Worm (Caenorhabditis elegans) whole organism, L4 larva: ENCODE measurements around the gene rpl-16.

Experiments
- F49E8.2 ChIP-seq: sonication (generic microtip); optimal IDR thresholded peaks from 2 replicates; lab custom pipeline; 2016; ENCODE audit warnings: missing compliant biosample characterization, mild to moderate bottlenecking, missing genetic modification characterization, borderline replicate concordance
- R02D3.7 ChIP-seq: fragments of 150-350 bp; sonication (generic microtip); optimal IDR thresholded peaks from 3 replicates; lab custom pipeline; 2014; ENCODE audit warnings: missing biosample characterization, missing genetic modification characterization
- Y48G9A.11 ChIP-seq: fragments of 200-800 bp; sonication (Bioruptor generic); IDR thresholded peaks from 2 replicates; pipeline ENCODE4 v1.3.6; 2022; ENCODE audit warnings: missing genetic modification reagents, missing genetic modification characterization, missing compliant biosample characterization
- Y5F2A.4 ChIP-seq: fragments of 200-800 bp; sonication (Bioruptor generic); optimal IDR thresholded peaks from 2 replicates; lab custom pipeline; 2018; ENCODE audit warnings: mild to moderate bottlenecking, missing genetic modification characterization, missing compliant biosample characterization
- ZK546.5 ChIP-seq, 2 experiments: sonication (generic microtip); optimal IDR thresholded peaks; 2 replicates each; lab custom pipeline; 2017; ENCODE audit warnings: missing biosample characterization in 2 of 2, missing genetic modification characterization in 2 of 2
- aha-1 ChIP-seq: fragments of 150-350 bp; peaks from one replicate; lab custom pipeline; 2014; ENCODE audit warnings: missing biosample characterization, missing genetic modification characterization
- aly-2 ChIP-seq: sonication (generic microtip); optimal IDR thresholded peaks from 2 replicates; lab custom pipeline; 2018; ENCODE audit warnings: missing biosample characterization, missing genetic modification characterization
- attf-4 ChIP-seq: sonication (generic microtip); optimal IDR thresholded peaks from 3 replicates; lab custom pipeline; 2017; ENCODE audit warnings: missing biosample characterization, missing genetic modification characterization
- ceh-20 ChIP-seq: fragments of 200-800 bp; sonication (Bioruptor generic); IDR thresholded peaks from 2 replicates; pipeline ENCODE4 v1.3.6; 2022; ENCODE audit warnings: missing genetic modification reagents, missing genetic modification characterization, missing compliant biosample characterization
- ceh-28 ChIP-seq: fragments of 150-350 bp; optimal IDR thresholded peaks from 2 replicates; lab custom pipeline; 2014; ENCODE audit warnings: missing biosample characterization, missing genetic modification reagents, missing genetic modification characterization
- cey-2 ChIP-seq: sonication (generic microtip); optimal IDR thresholded peaks from 3 replicates; lab custom pipeline; 2017; ENCODE audit warnings: missing genetic modification characterization, mild to moderate bottlenecking, missing compliant biosample characterization, antibody characterized with exemption, borderline replicate concordance; ENCODE audit not compliant: insufficient read depth
- ctbp-1 ChIP-seq: fragments of 200-800 bp; sonication (Bioruptor generic); IDR thresholded peaks from 2 replicates; pipeline ENCODE4 v1.3.6; 2022; ENCODE audit warnings: missing genetic modification reagents, missing genetic modification characterization, missing compliant biosample characterization
- daf-16 ChIP-seq, 3 experiments: sonication (generic microtip); optimal IDR thresholded peaks; 2 replicates each; lab custom pipeline; 2016 to 2017; ENCODE audit warnings: missing genetic modification characterization in 3 of 3, missing genetic modification reagents in 3 of 3, mild to moderate bottlenecking in 2 of 3, missing compliant biosample characterization in 2 of 3, missing biosample characterization in 1 of 3, moderate library complexity in 1 of 3
- daf-8 ChIP-seq: fragments of 200-800 bp; sonication (Bioruptor generic); IDR thresholded peaks from 2 replicates; pipeline ENCODE4 v1.3.6; 2022; ENCODE audit warnings: missing genetic modification characterization, missing compliant biosample characterization
- dmd-6 ChIP-seq: fragments of 200-800 bp; sonication (Bioruptor generic); IDR thresholded peaks from 2 replicates; pipeline ENCODE4 v1.3.6; 2022; ENCODE audit warnings: missing genetic modification reagents, missing genetic modification characterization, missing compliant biosample characterization
- dpl-1 ChIP-seq: fragments of 150-350 bp; optimal IDR thresholded peaks from 2 replicates; lab custom pipeline; 2014; ENCODE audit warnings: missing biosample characterization, missing genetic modification reagents, missing genetic modification characterization
- dve-1 ChIP-seq: sonication (generic microtip); optimal IDR thresholded peaks from 2 replicates; lab custom pipeline; 2017; ENCODE audit warnings: antibody characterized with exemption, mild to moderate bottlenecking, missing genetic modification characterization, missing compliant biosample characterization; ENCODE audit not compliant: insufficient read depth
- hlh-30 ChIP-seq: sonication (generic microtip); optimal IDR thresholded peaks from 2 replicates; lab custom pipeline; 2017; ENCODE audit warnings: antibody characterized with exemption, mild to moderate bottlenecking, missing genetic modification characterization, missing compliant biosample characterization; ENCODE audit not compliant: insufficient read depth
- jun-1 ChIP-seq: fragments of 150-350 bp; optimal IDR thresholded peaks from 2 replicates; lab custom pipeline; 2014; ENCODE audit warnings: missing biosample characterization, missing genetic modification reagents, missing genetic modification characterization
- lim-7 ChIP-seq: fragments of 200-800 bp; sonication (Bioruptor generic); IDR thresholded peaks from 2 replicates; pipeline ENCODE4 v1.3.6; 2022; ENCODE audit warnings: missing genetic modification characterization, missing compliant biosample characterization
- lin-1 ChIP-seq: fragments of 200-800 bp; sonication (Bioruptor generic); IDR thresholded peaks from 2 replicates; pipeline ENCODE4 v1.3.6; 2022; ENCODE audit warnings: missing genetic modification reagents, missing genetic modification characterization, missing compliant biosample characterization
- lin-15B ChIP-seq: fragments of 150-350 bp; sonication (generic microtip); optimal IDR thresholded peaks from 3 replicates; lab custom pipeline; 2014; ENCODE audit warnings: missing biosample characterization, missing genetic modification characterization
- lin-29 ChIP-seq: fragments of 200-800 bp; sonication (Bioruptor generic); IDR thresholded peaks from 2 replicates; pipeline ENCODE4 v1.3.6; 2022; ENCODE audit warnings: missing genetic modification reagents, missing genetic modification characterization, missing compliant biosample characterization
- lsy-2 ChIP-seq, 2 experiments: fragments of 150-350 bp in 1 of 2; sonication (generic microtip) in 1 of 2; optimal IDR thresholded peaks; 2 replicates each; lab custom pipeline; 2014 to 2017; ENCODE audit warnings: missing biosample characterization in 2 of 2, missing genetic modification characterization in 2 of 2
- mdl-1 ChIP-seq, 2 experiments: fragments of 150-350 bp in 1 of 2; sonication (generic microtip) in 1 of 2; optimal IDR thresholded peaks; 2 replicates each; lab custom pipeline; 2014 to 2017; ENCODE audit warnings: missing biosample characterization in 2 of 2, missing genetic modification characterization in 2 of 2
- mdt-29 ChIP-seq: fragments of 200-800 bp; sonication (Bioruptor generic); IDR thresholded peaks from 2 replicates; pipeline ENCODE4 v1.3.6; 2022; ENCODE audit warnings: missing genetic modification reagents, missing genetic modification characterization, missing compliant biosample characterization
- mxl-2 ChIP-seq: fragments of 200-800 bp; sonication (Bioruptor generic); conservative IDR thresholded peaks from 2 replicates; pipeline ENCODE4 v1.3.6; 2022; ENCODE audit warnings: missing genetic modification reagents, missing genetic modification characterization, missing compliant biosample characterization
- mxl-3 ChIP-seq: fragments of 200-800 bp; sonication (Bioruptor generic); optimal IDR thresholded peaks from 2 replicates; lab custom pipeline; 2018; ENCODE audit warnings: mild to moderate bottlenecking, missing genetic modification characterization, missing compliant biosample characterization
- nhr-10 ChIP-seq: fragments of 150-350 bp; optimal IDR thresholded peaks from 2 replicates; lab custom pipeline; 2014; ENCODE audit warnings: missing biosample characterization, missing genetic modification characterization
- nhr-102 ChIP-seq: sonication (generic microtip); optimal IDR thresholded peaks from 2 replicates; lab custom pipeline; 2016; ENCODE audit warnings: mild to moderate bottlenecking, missing genetic modification characterization, moderate library complexity, missing compliant biosample characterization
- nhr-11 ChIP-seq: fragments of 150-350 bp; optimal IDR thresholded peaks from 2 replicates; lab custom pipeline; 2014; ENCODE audit warnings: missing biosample characterization, missing genetic modification characterization
- nhr-28 ChIP-seq: fragments of 150-350 bp; optimal IDR thresholded peaks from 2 replicates; lab custom pipeline; 2014; ENCODE audit warnings: missing biosample characterization, missing genetic modification characterization
- nhr-48 ChIP-seq: sonication (generic microtip); optimal IDR thresholded peaks from 2 replicates; lab custom pipeline; 2016; ENCODE audit warnings: mild to moderate bottlenecking, missing genetic modification characterization, missing compliant biosample characterization
- nhr-6 ChIP-seq: fragments of 150-350 bp; optimal IDR thresholded peaks from 2 replicates; lab custom pipeline; 2014; ENCODE audit warnings: missing biosample characterization, missing genetic modification characterization
- nhr-76 ChIP-seq: fragments of 150-350 bp; optimal IDR thresholded peaks from 2 replicates; lab custom pipeline; 2014; ENCODE audit warnings: missing biosample characterization, missing genetic modification characterization
- nhr-77 ChIP-seq: fragments of 150-350 bp; optimal IDR thresholded peaks from 2 replicates; lab custom pipeline; 2014; ENCODE audit warnings: missing biosample characterization, missing genetic modification characterization
- pha-4 ChIP-seq, 2 experiments: fragments of 150-350 bp in 1 of 2; fragments of 200-800 bp in 1 of 2; sonication (Bioruptor generic) in 1 of 2; IDR thresholded peaks in 1 of 2; optimal IDR thresholded peaks in 1 of 2; 2 replicates each; pipeline versions ENCODE4 v1.3.6 to Lab custom; 2014 to 2022; ENCODE audit warnings: missing genetic modification characterization in 2 of 2, missing genetic modification reagents in 2 of 2, missing biosample characterization in 1 of 2, missing compliant biosample characterization in 1 of 2
- php-3 ChIP-seq: fragments of 200-800 bp; sonication (Bioruptor generic); IDR thresholded peaks from 2 replicates; pipeline ENCODE4 v1.3.6; 2022; ENCODE audit warnings: missing genetic modification reagents, missing genetic modification characterization, missing compliant biosample characterization
- sdz-12 ChIP-seq: fragments of 200-800 bp; sonication (Bioruptor generic); optimal IDR thresholded peaks from 2 replicates; lab custom pipeline; 2018; ENCODE audit warnings: mild to moderate bottlenecking, missing genetic modification characterization, missing compliant biosample characterization
- snpc-1.2 ChIP-seq: fragments of 200-800 bp; sonication (Bioruptor generic); IDR thresholded peaks from 2 replicates; pipeline ENCODE4 v1.3.6; 2022; ENCODE audit warnings: missing genetic modification reagents, missing genetic modification characterization, missing compliant biosample characterization
- snpc-4 ChIP-seq: fragments of 150-350 bp; optimal IDR thresholded peaks from 2 replicates; lab custom pipeline; 2014; ENCODE audit warnings: missing biosample characterization, missing genetic modification characterization
- spr-1 ChIP-seq: sonication (generic microtip); optimal IDR thresholded peaks from 2 replicates; lab custom pipeline; 2016; ENCODE audit warnings: mild to moderate bottlenecking, missing genetic modification characterization, missing compliant biosample characterization
- tag-97 ChIP-seq: fragments of 200-800 bp; sonication (Bioruptor generic); IDR thresholded peaks from 2 replicates; pipeline ENCODE4 v1.3.6; 2022; ENCODE audit warnings: missing genetic modification characterization, missing compliant biosample characterization
- unc-130 ChIP-seq: sonication (generic microtip); optimal IDR thresholded peaks from 2 replicates; lab custom pipeline; 2016; ENCODE audit warnings: missing genetic modification reagents, missing genetic modification characterization, missing compliant biosample characterization
- unc-39 ChIP-seq: sonication (generic microtip); optimal IDR thresholded peaks from 2 replicates; lab custom pipeline; 2017; ENCODE audit warnings: missing biosample characterization, missing genetic modification characterization
- unc-62 ChIP-seq, 3 experiments: fragments of 150-350 bp in 1 of 3; sonication (generic microtip); optimal IDR thresholded peaks in 2 of 3; peaks in 1 of 3; 1 replicate in 1 of 3; 2 replicates in 2 of 3; lab custom pipeline; 2014 to 2017; ENCODE audit warnings: missing biosample characterization in 3 of 3, missing genetic modification characterization in 3 of 3, missing genetic modification reagents in 3 of 3, missing genotype in 1 of 3
- vab-7 ChIP-seq: fragments of 200-800 bp; sonication (Bioruptor generic); IDR thresholded peaks from 2 replicates; pipeline ENCODE4 v1.3.6; 2022; ENCODE audit warnings: missing genetic modification reagents, missing genetic modification characterization, missing compliant biosample characterization
- zag-1 ChIP-seq: fragments of 150-350 bp; optimal IDR thresholded peaks from 2 replicates; lab custom pipeline; 2014; ENCODE audit warnings: missing biosample characterization, missing genetic modification characterization
- zfp-3 ChIP-seq: fragments of 200-800 bp; sonication (Bioruptor generic); conservative IDR thresholded peaks from 2 replicates; pipeline ENCODE4 v1.3.6; 2022; ENCODE audit warnings: missing genetic modification reagents, missing genetic modification characterization, missing compliant biosample characterization
- ztf-7 ChIP-seq: fragments of 150-350 bp; optimal IDR thresholded peaks from 2 replicates; lab custom pipeline; 2014; ENCODE audit warnings: missing biosample characterization, missing genetic modification characterization

The rpl-16 gene

ce11 chrIII:3520417-3520816 is 17.0 kb upstream of the rpl-16 start:
- TF ChIP-seq lin-15B (tag; lab: Kevin White, UChicago): no peak
- TF ChIP-seq nhr-6 (tag; lab: Kevin White, UChicago): no peak
- TF ChIP-seq zag-1 (tag; lab: Kevin White, UChicago): no peak
- no peak for TF ChIP-seq pha-4 (GFP tag; IDR thresholded peaks at IDR 0.05; lab: Robert Waterston, UW)
- TF ChIP-seq pha-4 (tag; optimal IDR thresholded peaks at IDR 0.05; lab: Kevin White, UChicago): no peak
- TF ChIP-seq jun-1 (tag; lab: Kevin White, UChicago): no peak
- TF ChIP-seq nhr-102 (tag; lab: Kevin White, UChicago): peak; percentile 20
- no peak for TF ChIP-seq attf-4
- peak; percentile 77 for TF ChIP-seq nhr-48 (tag; lab: Kevin White, UChicago)
- no peak for TF ChIP-seq mdt-29
- TF ChIP-seq nhr-10 (tag; lab: Kevin White, UChicago): no peak
- TF ChIP-seq daf-8 (GFP tag; lab: Robert Waterston, UW): no peak
- TF ChIP-seq Y48G9A.11: no peak
- peak; percentile 61 for TF ChIP-seq hlh-30 (tag; lab: Kevin White, UChicago)
- peak; percentile 65 for TF ChIP-seq nhr-28 (tag; lab: Kevin White, UChicago)
- TF ChIP-seq lin-1 (GFP tag; lab: Robert Waterston, UW): 0 out of 2 replicates have a peak, but pooled peaks have one; percentile 50
- TF ChIP-seq cey-2 (tag; lab: Kevin White, UChicago): no peak
- no peak for TF ChIP-seq ctbp-1
- peak; percentile 52; the same call in 1 of the 2 replicates for TF ChIP-seq php-3 (GFP tag; lab: Robert Waterston, UW)
- TF ChIP-seq sdz-12 (GFP tag; lab: Kevin White, UChicago): no peak
- peak in 1 of 2 experiments; percentile 18 for TF ChIP-seq lsy-2 (tag; optimal IDR thresholded peaks at IDR 0.05; lab: Kevin White, UChicago)
- TF ChIP-seq vab-7 (GFP tag; lab: Robert Waterston, UW): no peak
- peak; percentile 79 for TF ChIP-seq mxl-3 (GFP tag; lab: Kevin White, UChicago)
- no peak for TF ChIP-seq aly-2 (tag; lab: Kevin White, UChicago)
- no peak for TF ChIP-seq lin-29 (GFP tag; lab: Robert Waterston, UW)
- TF ChIP-seq mdl-1 (tag; optimal IDR thresholded peaks at IDR 0.05; lab: Kevin White, UChicago): peak in 1 of 2 experiments; percentile 52
- TF ChIP-seq daf-16 (GFP tag; optimal IDR thresholded peaks at IDR 0.05; lab: Kevin White, UChicago): no peak
- peak; percentile 67 for TF ChIP-seq daf-16 (tag; optimal IDR thresholded peaks at IDR 0.05; lab: Kevin White, UChicago)
- TF ChIP-seq aha-1 (tag; lab: Kevin White, UChicago): peak; percentile 71
- TF ChIP-seq dpl-1: no peak
- TF ChIP-seq mxl-2 (GFP tag; lab: Robert Waterston, UW): 0 out of 2 replicates have a peak, but pooled peaks have one; percentile 21
- TF ChIP-seq ceh-20 (GFP tag; lab: Robert Waterston, UW): no peak
- TF ChIP-seq R02D3.7 (tag; lab: Kevin White, UChicago): no peak
- TF ChIP-seq zfp-3: no peak
- TF ChIP-seq unc-39: no peak
- TF ChIP-seq snpc-4: no peak
- no peak for TF ChIP-seq nhr-76 (tag; lab: Kevin White, UChicago)
- no peak for TF ChIP-seq lim-7 (GFP tag; lab: Robert Waterston, UW)
- TF ChIP-seq ceh-28 (tag; lab: Kevin White, UChicago): no peak
- no peak for TF ChIP-seq ZK546.5 (tag; optimal IDR thresholded peaks at IDR 0.05; lab: Kevin White, UChicago)
- TF ChIP-seq F49E8.2 (tag; lab: Kevin White, UChicago): no peak
- TF ChIP-seq nhr-11 (tag; lab: Kevin White, UChicago): no peak
- no peak for TF ChIP-seq snpc-1.2
- no peak for TF ChIP-seq spr-1 (tag; lab: Kevin White, UChicago)
- peak; percentile 92 for TF ChIP-seq dmd-6 (GFP tag; lab: Robert Waterston, UW)
- TF ChIP-seq unc-130: no peak
- TF ChIP-seq tag-97 (GFP tag; lab: Robert Waterston, UW): no peak
- TF ChIP-seq dve-1 (tag; lab: Kevin White, UChicago): peak; percentile 85
- no peak for TF ChIP-seq nhr-77 (tag; lab: Kevin White, UChicago)
- TF ChIP-seq unc-62 (GFP tag; optimal IDR thresholded peaks at IDR 0.05 in 1 of 2; lab: Kevin White, UChicago): no peak
- no peak for TF ChIP-seq unc-62 (tag; optimal IDR thresholded peaks at IDR 0.05; lab: Kevin White, UChicago)
- no peak for TF ChIP-seq Y5F2A.4 (GFP tag; lab: Kevin White, UChicago)
- no peak for TF ChIP-seq ztf-7 (tag; lab: Kevin White, UChicago)
